Fruit fly (Drosophila melanogaster) whole organism, wandering third instar larva: Measurements from ENCODE around the gene Nup153.

Experiments used
- Abd-B ChIP-seq: fragments of >200 bp; optimal IDR thresholded peaks from 2 replicates; lab custom pipeline; 2017; ENCODE audit warnings: missing biosample characterization, missing genetic modification characterization
- CG32264 ChIP-seq: fragments of 200-800 bp; sonication (Bioruptor generic); optimal IDR thresholded peaks from 2 replicates; lab custom pipeline; 2016; ENCODE audit warnings: missing biosample characterization, missing genetic modification characterization
- CG9705 ChIP-seq: fragments of 200-800 bp; sonication (Bioruptor generic); optimal IDR thresholded peaks from 2 replicates; lab custom pipeline; 2018; ENCODE audit warnings: missing biosample characterization, mild to moderate bottlenecking, missing genetic modification characterization
- CrebA ChIP-seq: fragments of 200-800 bp; sonication (Bioruptor generic); optimal IDR thresholded peaks from 2 replicates; lab custom pipeline; 2016; ENCODE audit warnings: missing biosample characterization, mild to moderate bottlenecking, missing genetic modification characterization, borderline replicate concordance
- Dfd ChIP-seq: fragments of >200 bp; optimal IDR thresholded peaks from 2 replicates; lab custom pipeline; 2017; ENCODE audit warnings: missing biosample characterization, missing genetic modification characterization
- Dif ChIP-seq: fragments of 200-275, 200-300 bp; sonication (Bioruptor generic); optimal IDR thresholded peaks from 2 replicates; lab custom pipeline; 2018; ENCODE audit warnings: missing biosample characterization, missing genetic modification characterization; ENCODE audit not compliant: partially characterized antibody
- GATAd ChIP-seq: sonication (Bioruptor generic); optimal IDR thresholded peaks from 2 replicates; lab custom pipeline; 2016; ENCODE audit warnings: missing biosample characterization, missing genetic modification characterization
- HLH106 ChIP-seq: fragments of 200-800 bp; optimal IDR thresholded peaks from 3 replicates; lab custom pipeline; 2019; ENCODE audit warnings: missing biosample characterization, mild to moderate bottlenecking, missing genetic modification characterization, moderate library complexity
- Hr78 ChIP-seq: fragments of >200 bp; optimal IDR thresholded peaks from 2 replicates; lab custom pipeline; 2017; ENCODE audit warnings: missing biosample characterization, missing genetic modification characterization
- Hr83 ChIP-seq: fragments of 200-300 bp; sonication (Bioruptor generic); optimal IDR thresholded peaks from 2 replicates; lab custom pipeline; 2016; ENCODE audit warnings: missing biosample characterization, mild to moderate bottlenecking, missing genetic modification characterization, moderate library complexity; ENCODE audit not compliant: poor library complexity, severe bottlenecking
- Jra ChIP-seq: sonication (Bioruptor generic); optimal IDR thresholded peaks from 2 replicates; lab custom pipeline; 2016; ENCODE audit warnings: missing biosample characterization, missing genetic modification characterization
- Mio ChIP-seq: sonication (Bioruptor generic); optimal IDR thresholded peaks from 2 replicates; lab custom pipeline; 2016; ENCODE audit warnings: missing biosample characterization, missing genetic modification characterization
- Myc ChIP-seq: fragments of >200 bp; optimal IDR thresholded peaks from 2 replicates; lab custom pipeline; 2017
- N ChIP-seq: fragments of >200 bp; optimal IDR thresholded peaks from 2 replicates; lab custom pipeline; 2018; ENCODE audit warnings: missing biosample characterization, missing external identifiers, missing genetic modification characterization
- OdsH ChIP-seq: fragments of 200-800 bp; sonication (Bioruptor generic); optimal IDR thresholded peaks from 2 replicates; lab custom pipeline; 2016; ENCODE audit warnings: missing biosample characterization, mild to moderate bottlenecking, missing genetic modification characterization
- Rel ChIP-seq, 2 experiments: fragments of 200-800 bp; sonication (Bioruptor generic) in 1 of 2; optimal IDR thresholded peaks; 2 replicates in 1 of 2; 3 replicates in 1 of 2; lab custom pipeline; 2016 to 2019; ENCODE audit warnings: mild to moderate bottlenecking in 2 of 2, missing biosample characterization in 2 of 2, missing genetic modification characterization in 2 of 2, moderate library complexity in 1 of 2
- Sp1 ChIP-seq: fragments of 200-800 bp; sonication (Bioruptor generic); optimal IDR thresholded peaks from 3 replicates; lab custom pipeline; 2019; ENCODE audit warnings: missing biosample characterization, mild to moderate bottlenecking, missing genetic modification characterization, moderate library complexity
- Vsx2 ChIP-seq: fragments of 200-300, 225-300 bp; sonication (Bioruptor generic); optimal IDR thresholded peaks from 2 replicates; lab custom pipeline; 2018; ENCODE audit warnings: missing biosample characterization, missing genetic modification characterization; ENCODE audit not compliant: partially characterized antibody
- br ChIP-seq: fragments of 200-800 bp; sonication (Bioruptor generic); optimal IDR thresholded peaks from 2 replicates; lab custom pipeline; 2016; ENCODE audit warnings: missing biosample characterization, missing genetic modification characterization
- brk ChIP-seq: fragments of 200-800 bp; sonication (Bioruptor generic); optimal IDR thresholded peaks from 2 replicates; lab custom pipeline; 2016; ENCODE audit warnings: missing biosample characterization, mild to moderate bottlenecking, missing genetic modification characterization
- dl ChIP-seq, 2 experiments: fragments of 175-275, 200-275 bp in 1 of 2; fragments of 200-275 bp in 1 of 2; sonication (Bioruptor generic); optimal IDR thresholded peaks; lab custom pipeline; 2018; ENCODE audit warnings: mild to moderate bottlenecking in 2 of 2, missing biosample characterization in 2 of 2, missing genetic modification characterization in 2 of 2, moderate library complexity in 2 of 2; ENCODE audit not compliant: partially characterized antibody in 2 of 2, insufficient read depth in 1 of 2
- dmrt93B ChIP-seq: fragments of 200-800 bp; sonication (Bioruptor generic); optimal IDR thresholded peaks from 2 replicates; lab custom pipeline; 2018; ENCODE audit warnings: missing biosample characterization, mild to moderate bottlenecking, missing genetic modification characterization
- fru ChIP-seq: fragments of 200-800 bp; sonication (Bioruptor generic); optimal IDR thresholded peaks from 3 replicates; lab custom pipeline; 2016; ENCODE audit warnings: missing biosample characterization, mild to moderate bottlenecking, missing genetic modification characterization
- h ChIP-seq: fragments of 200-800 bp; sonication (Bioruptor generic); optimal IDR thresholded peaks from 3 replicates; lab custom pipeline; 2016; ENCODE audit warnings: missing biosample characterization, mild to moderate bottlenecking, missing genetic modification characterization
- jim ChIP-seq: fragments of 175-275, 200-325 bp; sonication (Bioruptor generic); optimal IDR thresholded peaks from 2 replicates; lab custom pipeline; 2016; ENCODE audit warnings: missing biosample characterization, mild to moderate bottlenecking, missing genetic modification characterization
- lola ChIP-seq: fragments of >200 bp; optimal IDR thresholded peaks from 2 replicates; lab custom pipeline; 2017; ENCODE audit warnings: missing biosample characterization, missing genetic modification characterization
- pan ChIP-seq: fragments of >200 bp; optimal IDR thresholded peaks from 2 replicates; lab custom pipeline; 2017
- psq ChIP-seq: fragments of 200-800 bp; sonication (Bioruptor generic); optimal IDR thresholded peaks from 3 replicates; lab custom pipeline; 2017; ENCODE audit warnings: missing biosample characterization, mild to moderate bottlenecking, missing genetic modification characterization, moderate library complexity
- rgr ChIP-seq: fragments of 200-800 bp; sonication (Bioruptor generic); optimal IDR thresholded peaks from 3 replicates; lab custom pipeline; 2016; ENCODE audit warnings: missing biosample characterization, mild to moderate bottlenecking, missing genetic modification characterization
- sage ChIP-seq: fragments of 200-800 bp; sonication (Bioruptor generic); optimal IDR thresholded peaks from 2 replicates; lab custom pipeline; 2016; ENCODE audit warnings: missing biosample characterization, mild to moderate bottlenecking, missing genetic modification characterization
- sv ChIP-seq: fragments of 200-800 bp; sonication (Bioruptor generic); optimal IDR thresholded peaks from 3 replicates; lab custom pipeline; 2016; ENCODE audit warnings: missing biosample characterization, missing genetic modification characterization
- tai ChIP-seq: sonication (Bioruptor generic); optimal IDR thresholded peaks from 2 replicates; lab custom pipeline; 2016; ENCODE audit warnings: missing biosample characterization, missing genetic modification characterization
- usp ChIP-seq: fragments of >200 bp; optimal IDR thresholded peaks from 2 replicates; lab custom pipeline; 2017; ENCODE audit warnings: missing biosample characterization, missing genetic modification characterization
- woc ChIP-seq: sonication (Bioruptor generic); optimal IDR thresholded peaks from 2 replicates; lab custom pipeline; 2016; ENCODE audit warnings: missing biosample characterization, mild to moderate bottlenecking, missing genetic modification characterization

The Nup153 gene

dm6 chrX:16553542-16554182 is 45.4 kb upstream of the Nup153 start, which contains the start of gene Arp2:
Arp2 (minus strand) TSS chrX:16553968.
- TF ChIP-seq psq (GFP tag; lab: Kevin White, UChicago) (no peak), Rel (GFP tag; optimal IDR thresholded peaks at IDR 0.05; lab: Kevin White, UChicago) (no peak), Rel (tag; optimal IDR thresholded peaks at IDR 0.05; lab: Kevin White, UChicago) (peak; percentile 51)

- TF ChIP-seq Myc (lab: Kevin White, UChicago), result peak; percentile 43
- no peak for TF ChIP-seq woc
- TF ChIP-seq Sp1 (GFP tag; lab: Kevin White, UChicago), result peak; percentile 43
- TF ChIP-seq fru (GFP tag; lab: Kevin White, UChicago), result no peak
- TF ChIP-seq Rel (GFP tag; optimal IDR thresholded peaks at IDR 0.05; lab: Kevin White, UChicago), result no peak
- TF ChIP-seq Rel (tag; optimal IDR thresholded peaks at IDR 0.05; lab: Kevin White, UChicago), result peak; percentile 97
- peak; percentile 9 for TF ChIP-seq Hr78 (GFP tag; lab: Kevin White, UChicago)
- no peak for TF ChIP-seq br (GFP tag; lab: Kevin White, UChicago)
- peak; percentile 15 for TF ChIP-seq Hr83 (GFP tag; lab: Kevin White, UChicago)
- peak in 1 of 2 experiments; percentile 79 for TF ChIP-seq dl (GFP tag; optimal IDR thresholded peaks at IDR 0.05; lab: Kevin White, UChicago; ENCODE audit: insufficient read depth in 1 of 2, partially characterized antibody in 2 of 2)
- peak; percentile 86 for TF ChIP-seq Dif
- TF ChIP-seq CrebA (GFP tag; lab: Kevin White, UChicago), result no peak
- TF ChIP-seq N (GFP tag; lab: Kevin White, UChicago), result peak; percentile 77
- no peak for TF ChIP-seq sv (GFP tag; lab: Kevin White, UChicago)
- peak; percentile 72 for TF ChIP-seq Dfd (GFP tag; lab: Kevin White, UChicago)
- TF ChIP-seq tai (GFP tag; lab: Kevin White, UChicago), result no peak
- TF ChIP-seq HLH106 (tag; lab: Kevin White, UChicago), result peak; percentile 1
These were observed 39.2 kb upstream of the Nup153 start, which contains the start of gene Pp2B-14D for dm6 chrX:16559514-16560510. Pp2B-14D (minus strand) TSS chrX:16560016.

dm6 chrX:16562259-16562658 is 36.8 kb upstream of the Nup153 start:
- no peak for TF ChIP-seq Dfd (GFP tag; lab: Kevin White, UChicago)
- TF ChIP-seq usp (GFP tag; lab: Kevin White, UChicago), result no peak
- no peak for TF ChIP-seq rgr (GFP tag; lab: Kevin White, UChicago)
- TF ChIP-seq brk (GFP tag; lab: Kevin White, UChicago), result no peak
- TF ChIP-seq CrebA (GFP tag; lab: Kevin White, UChicago), result no peak
- TF ChIP-seq HLH106 (tag; lab: Kevin White, UChicago), result no peak
- TF ChIP-seq h, result no peak
- no peak for TF ChIP-seq CG32264 (GFP tag; lab: Kevin White, UChicago)
- TF ChIP-seq CG9705, result no peak
- no peak for TF ChIP-seq GATAd
- no peak for TF ChIP-seq Vsx2 (GFP tag; lab: Kevin White, UChicago)
- TF ChIP-seq Rel (GFP tag; optimal IDR thresholded peaks at IDR 0.05; lab: Kevin White, UChicago), result no peak
- no peak for TF ChIP-seq Rel (tag; optimal IDR thresholded peaks at IDR 0.05; lab: Kevin White, UChicago)
- TF ChIP-seq sage (GFP tag; lab: Kevin White, UChicago), result no peak
- no peak for TF ChIP-seq tai (GFP tag; lab: Kevin White, UChicago)

dm6 chrX:16565377-16565776 is 33.7 kb upstream of the Nup153 start:
- TF ChIP-seq N (GFP tag; lab: Kevin White, UChicago), result no peak
- no peak for TF ChIP-seq dmrt93B (GFP tag; lab: Kevin White, UChicago)
- no peak for TF ChIP-seq woc
- TF ChIP-seq Sp1 (GFP tag; lab: Kevin White, UChicago), result no peak
- TF ChIP-seq CG32264 (GFP tag; lab: Kevin White, UChicago), result no peak
- TF ChIP-seq jim (GFP tag; lab: Kevin White, UChicago), result no peak
- TF ChIP-seq GATAd, result no peak
- no peak for TF ChIP-seq lola (GFP tag; lab: Kevin White, UChicago)
- no peak for TF ChIP-seq OdsH (GFP tag; lab: Kevin White, UChicago)
- TF ChIP-seq Rel (GFP tag; optimal IDR thresholded peaks at IDR 0.05; lab: Kevin White, UChicago), result no peak
- TF ChIP-seq Rel (tag; optimal IDR thresholded peaks at IDR 0.05; lab: Kevin White, UChicago), result no peak
- TF ChIP-seq sage (GFP tag; lab: Kevin White, UChicago), result no peak
- no peak for TF ChIP-seq Abd-B (GFP tag; lab: Kevin White, UChicago)
- TF ChIP-seq tai (GFP tag; lab: Kevin White, UChicago), result no peak
- no peak for TF ChIP-seq rgr (GFP tag; lab: Kevin White, UChicago)
- TF ChIP-seq psq (GFP tag; lab: Kevin White, UChicago), result no peak
- no peak for TF ChIP-seq fru (GFP tag; lab: Kevin White, UChicago)
- no peak for TF ChIP-seq pan (lab: Kevin White, UChicago)
- TF ChIP-seq brk (GFP tag; lab: Kevin White, UChicago), result no peak
- no peak for TF ChIP-seq Jra (GFP tag; lab: Kevin White, UChicago)
- TF ChIP-seq Mio (GFP tag; lab: Kevin White, UChicago), result no peak
